Comparison of ENCODE assay signal across 2 worm cellular contexts in the genomic region with DNA sequence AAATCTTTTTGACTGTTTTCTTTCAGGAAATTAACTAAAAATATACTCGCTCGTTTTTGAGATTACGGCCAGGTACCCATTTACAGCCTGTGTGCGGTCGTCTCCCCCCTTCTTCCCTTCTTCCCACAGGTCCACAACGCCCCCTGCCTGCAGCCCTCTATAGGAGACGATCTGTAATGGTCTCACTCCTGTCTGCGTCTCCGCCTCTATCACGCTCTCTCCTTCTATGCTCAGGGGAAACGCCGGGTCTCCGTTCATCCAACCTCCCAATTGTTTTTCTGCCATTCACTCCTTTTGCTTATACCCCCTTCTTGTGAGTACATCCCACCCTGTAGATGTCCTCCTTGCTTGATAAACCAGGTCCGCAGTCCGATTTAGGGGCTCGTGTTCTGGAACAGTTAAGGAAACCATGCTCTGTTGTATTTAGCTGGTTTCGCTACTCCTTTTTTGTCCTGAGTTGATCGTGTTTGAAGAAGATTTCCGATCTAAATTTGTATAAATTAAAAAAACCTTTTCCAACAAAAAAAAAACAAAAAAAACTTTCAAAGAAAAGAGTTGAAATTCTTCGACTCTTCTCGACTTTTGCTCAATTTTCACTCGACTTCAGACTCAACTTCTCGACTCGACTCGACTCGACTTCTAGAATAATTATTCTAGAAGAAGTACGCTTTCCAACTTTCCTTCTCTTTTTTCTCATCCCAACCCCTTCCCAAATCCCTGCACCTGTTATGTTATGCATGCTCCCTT.
TF ChIP-seq lines count a peak whose summit lies in the region.

A gene (plus strand): TSS at position 697 of the 747 bp plus-strand sequence.

TF ChIP-seq in whole organism, L4 larva, 104 proteins besides CTCF, POLR2A, EP300 and RAD21:
- peak; percentile 50; the same call in 1 of the 2 replicates for TF ChIP-seq set-16 (GFP tag; IDR thresholded peaks at IDR 0.05; lab: Robert Waterston, UW)

TF ChIP-seq in whole organism, young adult, 124 proteins besides CTCF, POLR2A, EP300 and RAD21:
- TF ChIP-seq aptf-2 (GFP tag; conservative IDR thresholded peaks at IDR 0.05; lab: Robert Waterston, UW) (peak; percentile 97), zfh-2 (GFP tag; conservative IDR thresholded peaks at IDR 0.05; lab: Robert Waterston, UW) (0 out of 2 replicates have a peak, but pooled peaks have one; percentile 28), lin-26 (GFP tag; IDR thresholded peaks at IDR 0.05; lab: Robert Waterston, UW) (0 out of 2 replicates have a peak, but pooled peaks have one; percentile 20), hmg-1.2 (GFP tag; IDR thresholded peaks at IDR 0.05; lab: Robert Waterston, UW) (peak; percentile 74), aptf-3 (GFP tag; IDR thresholded peaks at IDR 0.05; lab: Robert Waterston, UW) (0 out of 2 replicates have a peak, but pooled peaks have one; percentile 25)
